Worm (Caenorhabditis elegans): Measurements from ENCODE around the gene F38B6.7.

F38B6.7 gene

DNA sequence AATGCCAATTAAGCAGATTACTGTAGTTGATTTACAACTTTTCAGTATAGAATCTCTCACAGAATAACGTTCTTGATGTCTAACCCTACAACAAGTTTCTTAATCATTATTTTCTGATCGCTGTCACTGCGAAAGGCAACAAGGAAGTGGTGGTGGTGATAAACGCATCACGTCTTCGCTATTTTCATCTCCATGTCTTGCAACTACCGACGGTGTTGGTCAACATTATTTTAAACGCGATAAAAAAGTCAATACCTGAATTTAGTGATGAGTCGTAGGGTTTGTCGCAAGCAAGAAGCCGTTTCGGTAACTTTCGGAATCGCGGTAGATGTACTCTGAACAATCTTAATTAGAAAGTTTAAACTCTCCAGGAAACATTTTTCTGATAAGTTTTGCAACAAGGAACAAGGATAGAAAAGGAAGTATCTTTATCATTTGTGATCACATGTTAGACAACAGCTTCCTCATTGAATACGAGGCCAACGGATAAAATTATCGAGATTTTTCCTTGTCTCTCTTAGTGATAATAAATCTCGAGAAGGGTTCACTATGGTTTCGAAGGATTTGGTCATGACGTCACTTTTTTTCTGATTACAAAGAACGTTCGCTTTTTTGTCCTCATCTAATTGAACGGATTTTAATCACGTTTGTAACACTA lies 34.3 kb downstream of the F38B6.7 start (continued):
- TF ChIP-seq aly-2 (tag; optimal IDR thresholded peaks at IDR 0.05) (no peak), mdl-1 (tag; optimal IDR thresholded peaks at IDR 0.05) (no peak), unc-55 (GFP tag; optimal IDR thresholded peaks at IDR 0.05) (no peak), R02D3.7 (tag; optimal IDR thresholded peaks at IDR 0.05) (no peak), mbf-1 (tag; optimal IDR thresholded peaks at IDR 0.05) (no peak), lsy-2 (tag; optimal IDR thresholded peaks at IDR 0.05) (no peak), zag-1 (tag; optimal IDR thresholded peaks at IDR 0.05) (no peak), peb-1 (tag; optimal IDR thresholded peaks at IDR 0.05) (no peak), nhr-10 (tag; optimal IDR thresholded peaks at IDR 0.05) (no peak), F13H6.1 (tag; optimal IDR thresholded peaks at IDR 0.05) (no peak), Y55F3AM.14 (GFP tag; optimal IDR thresholded peaks at IDR 0.05) (no peak), nhr-6 (tag; optimal IDR thresholded peaks at IDR 0.05) (no peak), nhr-129 (tag; optimal IDR thresholded peaks at IDR 0.05) (no peak)

ce11 chrX:6662267-6662666 lies 35.9 kb downstream of the F38B6.7 start:
- TF ChIP-seq gmeb-1 (tag; optimal IDR thresholded peaks at IDR 0.05) (no peak), aly-2 (tag; optimal IDR thresholded peaks at IDR 0.05) (no peak), lin-13 (GFP tag; optimal IDR thresholded peaks at IDR 0.05) (no peak), elt-1 (tag; optimal IDR thresholded peaks at IDR 0.05) (no peak), ztf-4 (tag; optimal IDR thresholded peaks at IDR 0.05) (no peak), zag-1 (tag; optimal IDR thresholded peaks at IDR 0.05) (no peak), sem-4 (tag; optimal IDR thresholded peaks at IDR 0.05) (no peak), nhr-237 (tag; optimal IDR thresholded peaks at IDR 0.05) (no peak), ztf-11 (tag; optimal IDR thresholded peaks at IDR 0.05) (no peak), nhr-6 (tag; optimal IDR thresholded peaks at IDR 0.05) (no peak), sma-9 (GFP tag; optimal IDR thresholded peaks at IDR 0.05) (no peak), sma-9 (tag; optimal IDR thresholded peaks at IDR 0.05) (no peak), elt-3 (tag; optimal IDR thresholded peaks at IDR 0.05) (no peak), dmd-4 (tag; optimal IDR thresholded peaks at IDR 0.05) (no peak), ceh-82 (tag; optimal IDR thresholded peaks at IDR 0.05) (no peak), lin-11 (tag; optimal IDR thresholded peaks at IDR 0.05) (no peak), lsy-2 (tag; optimal IDR thresholded peaks at IDR 0.05) (no peak), nhr-77 (tag; optimal IDR thresholded peaks at IDR 0.05) (no peak)

DNA sequence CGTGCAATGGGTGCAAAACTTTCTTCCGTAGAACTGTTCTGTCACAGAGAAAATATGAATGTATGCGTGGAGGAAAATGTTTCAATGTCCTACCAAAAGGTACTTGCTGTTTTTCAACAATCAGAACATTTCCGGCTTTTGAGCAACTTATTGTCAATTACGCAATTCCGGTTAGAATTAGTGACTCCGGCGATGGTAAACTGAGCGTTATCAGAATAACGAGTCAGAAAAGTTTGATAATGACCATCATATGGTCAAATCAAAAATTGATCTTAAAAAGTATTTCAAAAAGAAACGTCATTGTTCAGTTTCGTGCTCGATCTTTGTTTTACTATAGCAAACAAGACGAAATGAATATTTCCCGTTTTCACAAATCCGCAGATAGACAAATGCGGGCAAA lies 41.4 kb downstream of the F38B6.7 start:
- TF ChIP-seq elt-3 (tag; optimal IDR thresholded peaks at IDR 0.05) (no peak), blmp-1 (tag; optimal IDR thresholded peaks at IDR 0.05; ENCODE audit: insufficient read depth) (no peak), ztf-4 (tag; optimal IDR thresholded peaks at IDR 0.05) (no peak), fos-1 (tag; optimal IDR thresholded peaks at IDR 0.05) (peak; percentile 62), dmd-4 (tag; optimal IDR thresholded peaks at IDR 0.05) (no peak), ZK546.5 (tag; optimal IDR thresholded peaks at IDR 0.05) (no peak), skn-1 (tag; optimal IDR thresholded peaks at IDR 0.05) (no peak), nhr-12 (tag; optimal IDR thresholded peaks at IDR 0.05) (no peak), mbf-1 (tag; optimal IDR thresholded peaks at IDR 0.05) (no peak), egl-27 (tag; optimal IDR thresholded peaks at IDR 0.05) (no peak), unc-55 (GFP tag; optimal IDR thresholded peaks at IDR 0.05) (no peak), sem-4 (tag; optimal IDR thresholded peaks at IDR 0.05) (no peak), mab-5 (tag; optimal IDR thresholded peaks at IDR 0.05) (no peak), R02D3.7 (tag; optimal IDR thresholded peaks at IDR 0.05) (no peak), sma-9 (GFP tag; optimal IDR thresholded peaks at IDR 0.05) (peak; percentile 1), sma-9 (tag; optimal IDR thresholded peaks at IDR 0.05) (no peak), Y55F3AM.14 (GFP tag; optimal IDR thresholded peaks at IDR 0.05) (no peak), peb-1 (tag; optimal IDR thresholded peaks at IDR 0.05) (no peak)

- TF ChIP-seq crh-2 (tag; optimal IDR thresholded peaks at IDR 0.05) (no peak), unc-55 (GFP tag; optimal IDR thresholded peaks at IDR 0.05) (no peak), alr-1 (tag; optimal IDR thresholded peaks at IDR 0.05) (no peak), ztf-11 (tag; optimal IDR thresholded peaks at IDR 0.05) (no peak), lin-11 (tag; optimal IDR thresholded peaks at IDR 0.05) (no peak), peb-1 (tag; optimal IDR thresholded peaks at IDR 0.05) (no peak), lin-39 (tag; optimal IDR thresholded peaks at IDR 0.05) (no peak), nhr-129 (tag; optimal IDR thresholded peaks at IDR 0.05) (no peak), lsy-2 (tag; optimal IDR thresholded peaks at IDR 0.05) (no peak), zag-1 (tag; optimal IDR thresholded peaks at IDR 0.05) (no peak)
These were observed 41.9 kb downstream of the F38B6.7 start for ce11 chrX:6656251-6656650.

Measured in whole organism, L2 larva.